Worm (Caenorhabditis elegans) whole organism, late embryonic: ENCODE data around the gene Y39G8C.2.

Experiments
- C08G9.2 ChIP-seq: sonication (generic microtip); optimal IDR thresholded peaks from 2 replicates; lab custom pipeline; 2016; ENCODE audit warnings: mild to moderate bottlenecking, missing genetic modification characterization, moderate library complexity, missing compliant biosample characterization
- C38D4.7 ChIP-seq: fragments of 200-800 bp; sonication (Bioruptor generic); optimal IDR thresholded peaks from 2 replicates; lab custom pipeline; 2018; ENCODE audit warnings: mild to moderate bottlenecking, missing genetic modification characterization, moderate library complexity, missing compliant biosample characterization
- ahr-1 ChIP-seq: sonication (generic microtip); optimal IDR thresholded peaks from 2 replicates; lab custom pipeline; 2016; ENCODE audit warnings: missing genetic modification characterization, missing compliant biosample characterization
- ama-1 ChIP-seq: fragments of 150-350 bp; optimal IDR thresholded peaks from 2 replicates; lab custom pipeline; 2014
- ceh-14 ChIP-seq: sonication (generic microtip); optimal IDR thresholded peaks from 2 replicates; lab custom pipeline; 2016; ENCODE audit warnings: missing genotype, missing genetic modification characterization, missing compliant biosample characterization
- ceh-2 ChIP-seq: sonication (generic microtip); optimal IDR thresholded peaks from 2 replicates; lab custom pipeline; 2016; ENCODE audit warnings: missing genotype, missing genetic modification characterization, missing compliant biosample characterization
- ceh-22 ChIP-seq: sonication (generic microtip); optimal IDR thresholded peaks from 2 replicates; lab custom pipeline; 2017; ENCODE audit warnings: missing biosample characterization, missing genetic modification characterization
- ceh-24 ChIP-seq: sonication (generic microtip); optimal IDR thresholded peaks from 2 replicates; lab custom pipeline; 2016; ENCODE audit warnings: mild to moderate bottlenecking, missing genetic modification characterization, missing compliant biosample characterization
- ceh-31 ChIP-seq: sonication (generic microtip); optimal IDR thresholded peaks from 2 replicates; lab custom pipeline; 2016; ENCODE audit warnings: missing genetic modification characterization, missing compliant biosample characterization
- ceh-34 ChIP-seq: sonication (generic microtip); optimal IDR thresholded peaks from 2 replicates; lab custom pipeline; 2016; ENCODE audit warnings: mild to moderate bottlenecking, missing genetic modification characterization, missing compliant biosample characterization
- ceh-45 ChIP-seq: fragments of 200-800 bp; sonication (Bioruptor generic); IDR thresholded peaks from 2 replicates; pipeline ENCODE4 v1.3.6; 2022; ENCODE audit warnings: missing genetic modification reagents, missing genetic modification characterization, missing compliant biosample characterization
- ceh-48 ChIP-seq: sonication (generic microtip); optimal IDR thresholded peaks from 2 replicates; lab custom pipeline; 2016; ENCODE audit warnings: missing genetic modification characterization, inconsistent platforms, missing compliant biosample characterization
- ceh-6 ChIP-seq: fragments of 200-800 bp; sonication (Bioruptor generic); optimal IDR thresholded peaks from 2 replicates; lab custom pipeline; 2018; ENCODE audit warnings: mild to moderate bottlenecking, missing genetic modification characterization, missing compliant biosample characterization
- ceh-9 ChIP-seq: sonication (generic microtip); optimal IDR thresholded peaks from 2 replicates; lab custom pipeline; 2016; ENCODE audit warnings: mild to moderate bottlenecking, missing genetic modification characterization, inconsistent platforms, missing compliant biosample characterization
- dmd-4 ChIP-seq: sonication (generic microtip); optimal IDR thresholded peaks from 2 replicates; lab custom pipeline; 2016; ENCODE audit warnings: borderline replicate concordance, missing genetic modification characterization, missing compliant biosample characterization
- elt-4 ChIP-seq: sonication (generic microtip); optimal IDR thresholded peaks from 2 replicates; lab custom pipeline; 2016; ENCODE audit warnings: missing genetic modification characterization, missing compliant biosample characterization
- ets-4 ChIP-seq: sonication (generic microtip); optimal IDR thresholded peaks from 2 replicates; lab custom pipeline; 2016; ENCODE audit warnings: missing genetic modification characterization, missing compliant biosample characterization
- fax-1 ChIP-seq: sonication (generic microtip); optimal IDR thresholded peaks from 2 replicates; lab custom pipeline; 2016; ENCODE audit warnings: missing genotype, missing genetic modification characterization, missing compliant biosample characterization
- fkh-6 ChIP-seq: sonication (generic microtip); optimal IDR thresholded peaks from 2 replicates; lab custom pipeline; 2016; ENCODE audit warnings: missing genetic modification characterization, missing compliant biosample characterization
- gmeb-2 ChIP-seq: sonication (generic microtip); optimal IDR thresholded peaks from 2 replicates; lab custom pipeline; 2016; ENCODE audit warnings: missing genetic modification characterization, inconsistent platforms, missing compliant biosample characterization
- hlh-13 ChIP-seq: fragments of 200-800 bp; sonication (Bioruptor generic); optimal IDR thresholded peaks from 2 replicates; lab custom pipeline; 2018; ENCODE audit warnings: mild to moderate bottlenecking, missing genetic modification characterization, missing compliant biosample characterization
- hlh-15 ChIP-seq: sonication (generic microtip); optimal IDR thresholded peaks from 2 replicates; lab custom pipeline; 2016; ENCODE audit warnings: missing genetic modification characterization, missing compliant biosample characterization
- hlh-6 ChIP-seq: sonication (generic microtip); optimal IDR thresholded peaks from 2 replicates; lab custom pipeline; 2016; ENCODE audit warnings: missing genotype, missing genetic modification characterization, missing compliant biosample characterization
- hlh-8 ChIP-seq: sonication (generic microtip); optimal IDR thresholded peaks from 2 replicates; lab custom pipeline; 2016; ENCODE audit warnings: missing genotype, missing genetic modification characterization, missing compliant biosample characterization
- lim-6 ChIP-seq: sonication (generic microtip); optimal IDR thresholded peaks from 2 replicates; lab custom pipeline; 2016; ENCODE audit warnings: missing genetic modification characterization, missing compliant biosample characterization
- madf-2 ChIP-seq: sonication (generic microtip); optimal IDR thresholded peaks from 2 replicates; lab custom pipeline; 2017; ENCODE audit warnings: missing genetic modification characterization, missing compliant biosample characterization
- mec-3 ChIP-seq: sonication (generic microtip); optimal IDR thresholded peaks from 2 replicates; lab custom pipeline; 2016; ENCODE audit warnings: borderline replicate concordance, missing genetic modification characterization, missing compliant biosample characterization
- nfya-1 ChIP-seq: sonication (generic microtip); optimal IDR thresholded peaks from 2 replicates; lab custom pipeline; 2017; ENCODE audit warnings: missing genetic modification characterization, mild to moderate bottlenecking, missing compliant biosample characterization, antibody characterized with exemption, moderate library complexity
- nhr-11 ChIP-seq: fragments of 150-350 bp; optimal IDR thresholded peaks from 2 replicates; lab custom pipeline; 2014; ENCODE audit warnings: missing biosample characterization, missing genetic modification characterization
- nhr-232 ChIP-seq: sonication (generic microtip); optimal IDR thresholded peaks from 2 replicates; lab custom pipeline; 2016; ENCODE audit warnings: missing genetic modification characterization, missing compliant biosample characterization
- npax-4 ChIP-seq: sonication (generic microtip); optimal IDR thresholded peaks from 2 replicates; lab custom pipeline; 2016; ENCODE audit warnings: missing genetic modification characterization, missing compliant biosample characterization
- odd-2 ChIP-seq: sonication (generic microtip); optimal IDR thresholded peaks from 2 replicates; lab custom pipeline; 2017; ENCODE audit warnings: antibody characterized with exemption, mild to moderate bottlenecking, missing genetic modification characterization, missing compliant biosample characterization
- pat-9 ChIP-seq: fragments of 200-800 bp; sonication (Bioruptor generic); optimal IDR thresholded peaks from 2 replicates; lab custom pipeline; 2018; ENCODE audit warnings: mild to moderate bottlenecking, missing genetic modification characterization, moderate library complexity, missing compliant biosample characterization
- pha-2 ChIP-seq: sonication (generic microtip); optimal IDR thresholded peaks from 2 replicates; lab custom pipeline; 2017; ENCODE audit warnings: mild to moderate bottlenecking, missing genetic modification characterization, missing compliant biosample characterization
- sdc-2 ChIP-seq: sonication (generic microtip); optimal IDR thresholded peaks from 2 replicates; lab custom pipeline; 2016; ENCODE audit warnings: missing genotype, missing genetic modification characterization, missing compliant biosample characterization
- sox-2 ChIP-seq: fragments of 200-800 bp; sonication (Bioruptor generic); IDR thresholded peaks from 2 replicates; pipeline ENCODE4 v1.3.6; 2022; ENCODE audit warnings: missing genetic modification reagents, missing genetic modification characterization, missing compliant biosample characterization
- sox-4 ChIP-seq: sonication (generic microtip); optimal IDR thresholded peaks from 2 replicates; lab custom pipeline; 2017; ENCODE audit warnings: mild to moderate bottlenecking, missing genetic modification characterization, inconsistent platforms, missing compliant biosample characterization
- syd-9 ChIP-seq: sonication (generic microtip); optimal IDR thresholded peaks from 2 replicates; lab custom pipeline; 2016; ENCODE audit warnings: mild to moderate bottlenecking, missing genetic modification characterization, moderate library complexity, missing compliant biosample characterization
- tbx-2 ChIP-seq: sonication (generic microtip); optimal IDR thresholded peaks from 2 replicates; lab custom pipeline; 2016; ENCODE audit warnings: missing genetic modification characterization, missing compliant biosample characterization
- ttx-3 ChIP-seq: sonication (generic microtip); optimal IDR thresholded peaks from 2 replicates; lab custom pipeline; 2016; ENCODE audit warnings: missing genetic modification reagents, missing genetic modification characterization, missing compliant biosample characterization
- zip-5 ChIP-seq: sonication (generic microtip); optimal IDR thresholded peaks from 2 replicates; lab custom pipeline; 2016; ENCODE audit warnings: missing genetic modification characterization, missing compliant biosample characterization

Gene Y39G8C.2

DNA sequence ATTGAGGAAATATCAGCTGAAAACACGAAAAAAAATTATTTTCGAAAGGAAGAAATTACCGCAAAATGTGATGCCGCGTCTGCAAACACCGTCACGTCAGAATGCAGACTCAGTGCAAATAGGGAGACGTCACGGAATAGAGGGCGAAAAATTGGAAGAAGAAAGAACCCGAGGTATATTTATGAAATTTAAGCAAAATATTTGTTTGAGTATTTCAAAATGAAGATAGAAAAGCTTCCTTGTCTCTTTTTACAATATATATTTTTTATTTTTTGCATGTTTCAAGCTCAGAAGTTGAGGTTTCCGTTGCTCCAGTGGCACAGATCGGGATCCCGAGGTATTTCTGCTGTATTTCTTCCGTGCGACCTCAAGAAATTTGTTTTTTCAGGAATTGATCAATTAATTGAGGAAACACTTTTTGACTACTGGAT is 46.4 kb upstream of the Y39G8C.2 start, which contains the start of gene W03H9.2 (continued):
- TF ChIP-seq mec-3 (tag; lab: Kevin White, UChicago) (peak; percentile 50), sdc-2 (peak; percentile 42), ceh-6 (GFP tag; lab: Kevin White, UChicago) (no peak), pat-9 (tag; lab: Kevin White, UChicago) (no peak), ceh-48 (tag; lab: Kevin White, UChicago) (no peak), tbx-2 (tag; lab: Kevin White, UChicago) (peak; percentile 97), ceh-9 (no peak), gmeb-2 (no peak), nhr-232 (tag; lab: Kevin White, UChicago) (peak; percentile 13), elt-4 (tag; lab: Kevin White, UChicago) (peak; percentile 5), nhr-11 (tag; lab: Kevin White, UChicago) (no peak), lim-6 (peak; percentile 93), hlh-6 (peak; percentile 38), pha-2 (tag; lab: Kevin White, UChicago) (peak; percentile 80), hlh-15 (peak; percentile 83), ama-1 (lab: Kevin White, UChicago) (no peak), madf-2 (tag; lab: Kevin White, UChicago) (peak; percentile 65), ceh-22 (tag; lab: Kevin White, UChicago) (no peak), syd-9 (tag; lab: Kevin White, UChicago) (peak; percentile 69), ttx-3 (peak; percentile 83)
- TF ChIP-seq, all 69 proteins: peak for 47

- TF ChIP-seq C08G9.2 (tag; lab: Kevin White, UChicago) (peak; percentile 41), tbx-2 (tag; lab: Kevin White, UChicago) (peak; percentile 53), ceh-14 (tag; lab: Kevin White, UChicago) (peak; percentile 4), ceh-2 (tag; lab: Kevin White, UChicago) (peak; percentile 52), nfya-1 (tag; lab: Kevin White, UChicago) (peak; percentile 29), ceh-31 (tag; lab: Kevin White, UChicago) (peak; percentile 72)
Observed at ce11 chrII:14142098-14142554, 44.7 kb upstream of the Y39G8C.2 start, which contains the start of gene cacn-1. Gene cacn-1 (minus strand): TSS chrII:14142148.

- TF ChIP-seq ceh-6 (GFP tag; lab: Kevin White, UChicago) (no peak), ceh-48 (tag; lab: Kevin White, UChicago) (no peak), ttx-3 (no peak), tbx-2 (tag; lab: Kevin White, UChicago) (no peak), gmeb-2 (no peak), ets-4 (tag; lab: Kevin White, UChicago) (no peak), odd-2 (no peak), ceh-31 (tag; lab: Kevin White, UChicago) (no peak), nhr-232 (tag; lab: Kevin White, UChicago) (no peak), ceh-2 (tag; lab: Kevin White, UChicago) (no peak), sdc-2 (no peak), ama-1 (lab: Kevin White, UChicago) (no peak), pat-9 (tag; lab: Kevin White, UChicago) (no peak), sox-2 (GFP tag; lab: Robert Waterston, UW) (no peak), sox-4 (no peak), nhr-11 (tag; lab: Kevin White, UChicago) (no peak), madf-2 (tag; lab: Kevin White, UChicago) (no peak), ceh-45 (GFP tag; lab: Robert Waterston, UW) (no peak)
- TF ChIP-seq, all 69 proteins: peak for 0
Observed at ce11 chrII:14138849-14139419, 41.5 kb upstream of the Y39G8C.2 start.

DNA sequence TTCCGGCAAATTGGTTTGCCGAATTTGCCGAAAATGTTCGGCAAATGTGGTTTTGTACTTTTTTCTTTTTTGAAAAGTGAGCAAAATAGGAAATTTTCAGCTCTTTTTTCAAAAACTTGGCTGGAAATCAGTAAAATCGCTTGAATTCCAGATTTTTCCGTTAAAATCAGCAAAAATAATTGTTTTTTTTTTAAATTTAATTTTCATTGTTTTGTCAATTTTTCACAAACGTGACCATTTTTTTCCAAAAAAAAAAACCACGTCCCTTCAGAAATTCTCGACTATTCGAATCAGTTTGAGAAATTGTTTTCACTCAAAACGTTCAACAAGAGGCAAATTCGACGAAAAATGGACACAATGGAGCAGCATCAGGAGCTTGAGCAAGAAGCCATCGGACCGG is 40.1 kb upstream of the Y39G8C.2 start, which contains the start of gene K09E4.1:
Gene K09E4.1 (plus strand): TSS at position 301 of the 400 bp plus-strand sequence.
- TF ChIP-seq ama-1 (lab: Kevin White, UChicago) (no peak), ahr-1 (no peak)

- no peak for TF ChIP-seq npax-4 (tag; lab: Kevin White, UChicago)
- no peak for TF ChIP-seq ceh-34 (tag; lab: Kevin White, UChicago)
- TF ChIP-seq hlh-15, result no peak
- no peak for TF ChIP-seq ceh-31 (tag; lab: Kevin White, UChicago)
- no peak for TF ChIP-seq gmeb-2
- TF ChIP-seq tbx-2 (tag; lab: Kevin White, UChicago), result no peak
- TF ChIP-seq hlh-8 (tag; lab: Kevin White, UChicago), result no peak
- TF ChIP-seq ceh-9, result no peak
- TF ChIP-seq nhr-11 (tag; lab: Kevin White, UChicago), result no peak
- TF ChIP-seq zip-5 (tag; lab: Kevin White, UChicago), result no peak
- TF ChIP-seq sox-2 (GFP tag; lab: Robert Waterston, UW), result no peak
- no peak for TF ChIP-seq dmd-4 (tag; lab: Kevin White, UChicago)
- TF ChIP-seq hlh-13 (GFP tag; lab: Kevin White, UChicago), result no peak
- no peak for TF ChIP-seq ceh-6 (GFP tag; lab: Kevin White, UChicago)
- no peak for TF ChIP-seq ceh-24
- TF ChIP-seq fax-1 (tag; lab: Kevin White, UChicago), result no peak
- no peak for TF ChIP-seq pat-9 (tag; lab: Kevin White, UChicago)
- no peak for TF ChIP-seq fkh-6 (tag; lab: Kevin White, UChicago)
- TF ChIP-seq C38D4.7, result no peak
Observed at ce11 chrII:14136302-14136701, 38.9 kb upstream of the Y39G8C.2 start.
